Worm (Caenorhabditis elegans): ENCODE measurements around the gene wbp-2.

wbp-2 gene

ce11 chrII:9283668-9284357 lies 45.8 kb upstream of the wbp-2 start:
- TF ChIP-seq skn-1 (tag; optimal IDR thresholded peaks at IDR 0.05) (peak; percentile 70), ztf-4 (tag; optimal IDR thresholded peaks at IDR 0.05) (no peak), jun-1 (tag; optimal IDR thresholded peaks at IDR 0.05) (peak; percentile 72), ZK546.5 (tag; optimal IDR thresholded peaks at IDR 0.05) (no peak), mdl-1 (tag; optimal IDR thresholded peaks at IDR 0.05) (peak; percentile 82), nhr-76 (tag; optimal IDR thresholded peaks at IDR 0.05) (no peak), ceh-28 (tag; optimal IDR thresholded peaks at IDR 0.05) (peak; percentile 71), R02D3.7 (tag; optimal IDR thresholded peaks at IDR 0.05) (no peak), hmg-11 (tag; optimal IDR thresholded peaks at IDR 0.05) (no peak), nhr-25 (tag; optimal IDR thresholded peaks at IDR 0.05) (peak; percentile 62), nhr-237 (tag; optimal IDR thresholded peaks at IDR 0.05) (no peak), ceh-9 (tag; optimal IDR thresholded peaks at IDR 0.05) (no peak), daf-12 (tag; optimal IDR thresholded peaks at IDR 0.05) (no peak), fkh-2 (tag; optimal IDR thresholded peaks at IDR 0.05) (no peak), egl-27 (tag; optimal IDR thresholded peaks at IDR 0.05) (peak; percentile 29), nhr-77 (tag; optimal IDR thresholded peaks at IDR 0.05) (no peak), nfya-1 (tag; optimal IDR thresholded peaks at IDR 0.05; ENCODE audit: insufficient read depth) (peak; percentile 69), nhr-43 (tag; optimal IDR thresholded peaks at IDR 0.05; ENCODE audit: poor library complexity, severe bottlenecking) (peak; percentile 90), nhr-28 (tag; optimal IDR thresholded peaks at IDR 0.05) (no peak), lin-39 (tag; optimal IDR thresholded peaks at IDR 0.05) (peak; percentile 51), mml-1 (tag; optimal IDR thresholded peaks at IDR 0.05) (peak; percentile 29), pha-4 (tag; optimal IDR thresholded peaks at IDR 0.05) (peak; percentile 82), elt-2 (tag; optimal IDR thresholded peaks at IDR 0.05) (peak; percentile 89), elt-1 (tag; optimal IDR thresholded peaks at IDR 0.05) (peak; percentile 32), ama-1 (optimal IDR thresholded peaks at IDR 0.05) (peak; percentile 24), nhr-12 (tag; optimal IDR thresholded peaks at IDR 0.05) (no peak), lsy-12 (tag; optimal IDR thresholded peaks at IDR 0.05) (peak; percentile 54), snpc-4 (tag; optimal IDR thresholded peaks at IDR 0.05) (no peak), egl-5 (tag; optimal IDR thresholded peaks at IDR 0.05) (peak; percentile 42), elt-3 (tag; optimal IDR thresholded peaks at IDR 0.05) (peak in 1 of 3 experiments; percentile 51), aly-2 (tag; optimal IDR thresholded peaks at IDR 0.05) (no peak), nhr-11 (tag; optimal IDR thresholded peaks at IDR 0.05) (peak; percentile 8), fos-1 (tag; optimal IDR thresholded peaks at IDR 0.05) (peak; percentile 74), pqm-1 (tag; optimal IDR thresholded peaks at IDR 0.05) (peak; percentile 75), nhr-23 (tag; optimal IDR thresholded peaks at IDR 0.05) (peak; percentile 84)

ce11 chrII:9284358-9285170 lies 45.0 kb upstream of the wbp-2 start:
- TF ChIP-seq snpc-4 (tag; optimal IDR thresholded peaks at IDR 0.05) (no peak), pqm-1 (tag; optimal IDR thresholded peaks at IDR 0.05) (peak; percentile 72), nhr-76 (tag; optimal IDR thresholded peaks at IDR 0.05) (peak; percentile 7), ama-1 (optimal IDR thresholded peaks at IDR 0.05) (peak; percentile 19), pha-4 (tag; optimal IDR thresholded peaks at IDR 0.05) (peak; percentile 71), ztf-4 (tag; optimal IDR thresholded peaks at IDR 0.05) (peak; percentile 34), elt-2 (tag; optimal IDR thresholded peaks at IDR 0.05) (peak; percentile 19), nhr-25 (tag; optimal IDR thresholded peaks at IDR 0.05) (peak; percentile 19), unc-39 (tag; optimal IDR thresholded peaks at IDR 0.05) (no peak), nfya-1 (tag; optimal IDR thresholded peaks at IDR 0.05; ENCODE audit: insufficient read depth) (peak; percentile 81), lsy-12 (tag; optimal IDR thresholded peaks at IDR 0.05) (no peak), elt-1 (tag; optimal IDR thresholded peaks at IDR 0.05) (no peak)

Measured in whole organism, L3 larva.